Worm (Caenorhabditis elegans): ENCODE data around the gene F39G3.3.

DNA sequence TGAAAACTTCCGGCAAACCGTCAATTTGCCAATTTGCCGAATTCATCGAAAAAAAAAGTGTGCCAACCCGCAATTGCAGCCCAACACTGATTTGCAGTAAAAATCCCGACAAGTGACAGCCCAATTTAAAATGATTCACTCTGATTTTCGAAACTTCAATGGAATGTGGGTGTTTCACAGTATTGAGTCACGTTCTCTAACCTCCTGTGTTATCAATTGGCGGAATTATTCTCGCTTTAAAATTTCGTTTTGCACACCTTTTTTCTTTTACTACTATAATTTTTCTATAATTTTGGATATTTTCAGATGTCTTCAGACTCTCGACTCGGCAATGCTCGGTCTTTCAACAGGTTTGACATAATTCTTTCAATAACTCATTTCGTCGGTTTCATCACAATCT lies 9.4 kb upstream of the F39G3.3 start, which contains the start of gene F39G3.5:
- no peak for TF ChIP-seq hpl-2 (GFP tag; optimal IDR thresholded peaks at IDR 0.05)
- no peak for TF ChIP-seq unc-62 (GFP tag; optimal IDR thresholded peaks at IDR 0.05)
- TF ChIP-seq lsy-2 (tag; optimal IDR thresholded peaks at IDR 0.05): no peak
- TF ChIP-seq ceh-82 (tag; optimal IDR thresholded peaks at IDR 0.05): no peak
- TF ChIP-seq skn-1 (tag; optimal IDR thresholded peaks at IDR 0.05): no peak
